Fruit fly (Drosophila melanogaster): ENCODE measurements around the gene Lst8.

DNA sequence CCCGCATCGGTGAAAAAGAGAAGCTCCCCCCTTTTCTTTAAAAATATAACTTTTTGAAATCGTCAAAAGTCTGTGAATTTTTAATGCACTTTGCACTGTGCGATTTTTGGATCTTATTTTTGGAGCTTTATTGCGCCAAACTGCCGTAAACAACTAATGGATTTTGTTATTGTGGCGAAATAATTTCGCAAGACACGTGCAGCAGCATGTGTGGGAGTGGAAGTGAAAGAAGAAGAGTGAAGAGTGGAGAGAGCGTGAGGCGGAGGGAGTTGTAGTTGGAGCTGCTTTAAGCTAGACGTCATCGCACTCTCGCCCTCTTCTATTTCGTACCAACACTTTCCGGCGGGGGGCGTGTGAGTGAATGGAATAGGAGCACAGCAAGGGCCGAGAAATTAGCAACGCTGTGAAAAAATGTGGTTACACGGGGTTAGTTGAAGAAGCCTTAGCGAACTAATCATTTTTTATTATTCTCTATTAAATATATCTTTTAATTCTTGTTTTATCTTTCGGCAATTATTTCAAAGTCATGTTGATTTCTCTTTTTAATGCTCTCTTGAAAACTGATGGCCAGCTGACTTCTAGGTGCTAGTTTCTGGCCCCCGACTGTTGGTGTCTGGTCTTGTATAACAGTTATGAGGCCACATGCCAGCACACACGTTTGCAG lies 22.2 kb downstream of the Lst8 start:
- TF ChIP-seq kay (GFP tag; ENCODE audit: borderline replicate concordance) (peak; percentile 61), CG7101 (tag; optimal IDR thresholded peaks at IDR 0.05) (peak; percentile 93), Crg-1 (GFP tag; optimal IDR thresholded peaks at IDR 0.05) (peak; percentile 42), CG1620 (GFP tag; optimal IDR thresholded peaks at IDR 0.05) (peak; percentile 66), pad (GFP tag; optimal IDR thresholded peaks at IDR 0.05) (no peak), CG11617 (GFP tag; optimal IDR thresholded peaks at IDR 0.05) (peak; percentile 91), CG5204 (GFP tag; optimal IDR thresholded peaks at IDR 0.05) (peak; percentile 64), CG14711 (tag; optimal IDR thresholded peaks at IDR 0.05) (peak; percentile 86)

All from whole organism, adult.